Fruit fly (Drosophila melanogaster): Measurements from ENCODE around the gene Mnt.

DNA sequence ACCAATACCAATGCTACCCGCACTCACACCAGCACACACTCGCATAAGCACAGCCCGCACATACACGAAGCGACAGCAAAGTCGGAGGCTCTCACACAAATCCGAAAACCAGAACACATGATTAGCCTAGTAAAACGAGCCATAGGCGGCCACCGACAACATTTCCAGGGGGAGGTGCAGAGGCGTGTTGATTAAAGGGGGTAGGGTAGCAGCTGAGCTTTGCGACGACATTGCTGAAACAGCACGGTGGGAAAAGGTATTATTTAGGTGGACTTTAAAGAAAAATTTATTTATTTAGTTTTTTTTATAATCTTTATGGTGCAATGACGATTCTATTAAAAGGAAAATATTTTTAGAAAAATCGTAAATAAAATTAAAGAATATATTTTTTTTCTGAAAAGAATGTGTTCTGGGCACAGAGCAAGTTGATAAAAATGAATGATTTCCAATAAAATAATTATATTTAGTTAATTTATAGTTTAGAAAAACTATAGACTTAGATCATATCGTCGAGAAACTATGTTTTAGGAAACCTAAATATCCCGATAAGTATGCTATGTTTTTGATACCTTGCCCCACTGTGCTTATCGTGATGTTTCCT lies 72.4 kb downstream of the Mnt start:
- TF ChIP-seq CTCF (optimal IDR thresholded peaks at IDR 0.05) (no peak), CG8478 (optimal IDR thresholded peaks at IDR 0.05) (no peak)
